Fruit fly (Drosophila melanogaster): ENCODE results near the gene Coq8.

The Coq8 gene

dm6 chrX:12895114-12895723, 5.7 kb downstream of the Coq8 start:
- TF ChIP-seq ttk (optimal IDR thresholded peaks at IDR 0.05) (no peak), insv (optimal IDR thresholded peaks at IDR 0.05) (no peak), Sin3A (optimal IDR thresholded peaks at IDR 0.05) (no peak)

- no peak for TF ChIP-seq insv (optimal IDR thresholded peaks at IDR 0.05)
- TF ChIP-seq Sin3A (optimal IDR thresholded peaks at IDR 0.05) = no peak
- no peak for TF ChIP-seq ttk (optimal IDR thresholded peaks at IDR 0.05)
- no peak for TF ChIP-seq Myc (optimal IDR thresholded peaks at IDR 0.05)
- TF ChIP-seq h (optimal IDR thresholded peaks at IDR 0.05) = no peak
- no peak for TF ChIP-seq psq (optimal IDR thresholded peaks at IDR 0.05)
Measured at dm6 chrX:12893969-12894368, 6.9 kb downstream of the Coq8 start.

- TF ChIP-seq psq (optimal IDR thresholded peaks at IDR 0.05) = no peak
- no peak for TF ChIP-seq Sin3A (optimal IDR thresholded peaks at IDR 0.05)
- TF ChIP-seq ttk (optimal IDR thresholded peaks at IDR 0.05) = no peak
- TF ChIP-seq Myc (optimal IDR thresholded peaks at IDR 0.05) = no peak
- no peak for TF ChIP-seq h (optimal IDR thresholded peaks at IDR 0.05)
- TF ChIP-seq insv (optimal IDR thresholded peaks at IDR 0.05) = no peak
Measured at dm6 chrX:12891322-12892159, 9.4 kb downstream of the Coq8 start.

- TF ChIP-seq h (optimal IDR thresholded peaks at IDR 0.05) (no peak), ttk (optimal IDR thresholded peaks at IDR 0.05) (no peak), Myc (optimal IDR thresholded peaks at IDR 0.05) (no peak), psq (optimal IDR thresholded peaks at IDR 0.05) (no peak)
Measured at dm6 chrX:12890826-12891175, 10.1 kb downstream of the Coq8 start.

dm6 chrX:12890166-12890825, 10.6 kb downstream of the Coq8 start:
- no peak for TF ChIP-seq insv (optimal IDR thresholded peaks at IDR 0.05)
- no peak for TF ChIP-seq psq (optimal IDR thresholded peaks at IDR 0.05)
- no peak for TF ChIP-seq ttk (optimal IDR thresholded peaks at IDR 0.05)
- no peak for TF ChIP-seq Sin3A (optimal IDR thresholded peaks at IDR 0.05)
- no peak for TF ChIP-seq h (optimal IDR thresholded peaks at IDR 0.05)
- no peak for TF ChIP-seq Myc (optimal IDR thresholded peaks at IDR 0.05)

- TF ChIP-seq insv (optimal IDR thresholded peaks at IDR 0.05) (no peak), h (optimal IDR thresholded peaks at IDR 0.05) (no peak)
Measured at dm6 chrX:12889075-12889474, 11.8 kb downstream of the Coq8 start.

- TF ChIP-seq Myc (optimal IDR thresholded peaks at IDR 0.05) (no peak), insv (optimal IDR thresholded peaks at IDR 0.05) (no peak), h (optimal IDR thresholded peaks at IDR 0.05) (no peak), psq (optimal IDR thresholded peaks at IDR 0.05) (no peak), ttk (optimal IDR thresholded peaks at IDR 0.05) (no peak), Sin3A (optimal IDR thresholded peaks at IDR 0.05) (no peak)
Measured at dm6 chrX:12887549-12887948, 13.4 kb downstream of the Coq8 start.

- TF ChIP-seq psq (optimal IDR thresholded peaks at IDR 0.05) (no peak), insv (optimal IDR thresholded peaks at IDR 0.05) (no peak), h (optimal IDR thresholded peaks at IDR 0.05) (no peak), Myc (optimal IDR thresholded peaks at IDR 0.05) (no peak), Sin3A (optimal IDR thresholded peaks at IDR 0.05) (no peak), ttk (optimal IDR thresholded peaks at IDR 0.05) (no peak)
Measured at dm6 chrX:12886543-12886942, 14.4 kb downstream of the Coq8 start.

- TF ChIP-seq ttk (optimal IDR thresholded peaks at IDR 0.05) = no peak
- no peak for TF ChIP-seq Myc (optimal IDR thresholded peaks at IDR 0.05)
- no peak for TF ChIP-seq h (optimal IDR thresholded peaks at IDR 0.05)
- TF ChIP-seq insv (optimal IDR thresholded peaks at IDR 0.05) = no peak
- TF ChIP-seq psq (optimal IDR thresholded peaks at IDR 0.05) = no peak
- no peak for TF ChIP-seq Sin3A (optimal IDR thresholded peaks at IDR 0.05)
Measured at dm6 chrX:12869850-12870249, 31.1 kb downstream of the Coq8 start.

dm6 chrX:12868605-12869004, 32.3 kb downstream of the Coq8 start:
- no peak for TF ChIP-seq Sin3A (optimal IDR thresholded peaks at IDR 0.05)
- no peak for TF ChIP-seq ttk (optimal IDR thresholded peaks at IDR 0.05)
- no peak for TF ChIP-seq Myc (optimal IDR thresholded peaks at IDR 0.05)
- TF ChIP-seq psq (optimal IDR thresholded peaks at IDR 0.05) = no peak

- TF ChIP-seq insv (optimal IDR thresholded peaks at IDR 0.05) (no peak), psq (optimal IDR thresholded peaks at IDR 0.05) (no peak), h (optimal IDR thresholded peaks at IDR 0.05) (no peak), Myc (optimal IDR thresholded peaks at IDR 0.05) (no peak), ttk (optimal IDR thresholded peaks at IDR 0.05) (no peak), Sin3A (optimal IDR thresholded peaks at IDR 0.05) (no peak)
Measured at dm6 chrX:12857622-12858021, 43.3 kb downstream of the Coq8 start, which contains the start of gene CG4661. CG4661 (minus strand) TSS chrX:12857722.
